Fruit fly (Drosophila melanogaster) whole organism, prepupa: ENCODE results near the gene CG4935.

Source experiments
- fd59A ChIP-seq: fragments of 200-800 bp; sonication (Bioruptor generic); optimal IDR thresholded peaks from 2 replicates; lab custom pipeline; 2017; ENCODE audit warnings: missing biosample characterization, mild to moderate bottlenecking, missing genetic modification characterization, missing genetic modification reagents
- lz ChIP-seq: fragments of 200-800 bp; sonication (Bioruptor generic); optimal IDR thresholded peaks from 3 replicates; lab custom pipeline; 2016; ENCODE audit warnings: missing biosample characterization, missing genetic modification characterization

DNA sequence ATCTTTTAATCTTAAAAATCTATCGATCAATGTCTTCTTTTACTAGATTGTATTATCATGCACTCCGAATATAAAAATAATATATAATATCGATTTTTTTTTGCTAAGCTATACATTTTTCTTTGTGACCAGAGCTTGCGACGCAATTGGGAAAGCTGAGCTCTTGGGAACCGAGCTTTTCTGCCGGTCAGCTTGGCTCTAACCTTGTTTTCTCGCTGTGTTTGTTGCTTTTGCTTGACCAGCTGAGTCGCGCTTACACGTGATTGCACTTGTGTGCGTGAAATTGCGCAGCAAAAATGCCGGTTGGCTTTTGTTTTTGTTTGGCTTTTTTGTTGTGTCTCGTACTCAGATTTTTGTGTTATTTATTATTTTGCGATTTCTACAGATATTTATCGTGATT lies 11.5 kb downstream of the CG4935 start:
- TF ChIP-seq lz (no peak), fd59A (GFP tag; lab: Kevin White, UChicago) (no peak)
